Worm (Caenorhabditis elegans) whole organism, early embryonic: ENCODE results near the gene srlf-29.

Experiments
- F13C5.2 ChIP-seq: sonication (generic microtip); optimal IDR thresholded peaks from 2 replicates; lab custom pipeline; 2017; ENCODE audit warnings: mild to moderate bottlenecking, missing genetic modification characterization, inconsistent platforms, missing compliant biosample characterization
- aly-1 ChIP-seq: sonication (generic microtip); optimal IDR thresholded peaks from 2 replicates; lab custom pipeline; 2016; ENCODE audit warnings: missing genetic modification characterization, missing compliant biosample characterization
- ama-1 ChIP-seq: fragments of 150-350 bp; optimal IDR thresholded peaks from 2 replicates; lab custom pipeline; 2014
- ceh-13 ChIP-seq: fragments of 200-800 bp; sonication (Bioruptor generic); optimal IDR thresholded peaks from 2 replicates; lab custom pipeline; 2018; ENCODE audit warnings: mild to moderate bottlenecking, missing genetic modification characterization, missing compliant biosample characterization
- flt-1 ChIP-seq: fragments of 200-800 bp; sonication (Bioruptor generic); IDR thresholded peaks from 2 replicates; pipeline ENCODE4 v1.3.6; 2022; ENCODE audit warnings: missing genetic modification characterization, missing compliant biosample characterization
- hmbx-1 ChIP-seq: sonication (generic microtip); optimal IDR thresholded peaks from 2 replicates; lab custom pipeline; 2016; ENCODE audit warnings: mild to moderate bottlenecking, missing genetic modification characterization, missing compliant biosample characterization
- hmg-4 ChIP-seq: fragments of 200-800 bp; sonication (Bioruptor generic); optimal IDR thresholded peaks from 2 replicates; lab custom pipeline; 2018; ENCODE audit warnings: mild to moderate bottlenecking, missing genetic modification characterization, missing compliant biosample characterization
- scrt-1 ChIP-seq: fragments of 200-800 bp; sonication (Bioruptor generic); IDR thresholded peaks from 2 replicates; pipeline ENCODE4 v1.3.6; 2022; ENCODE audit warnings: missing genetic modification characterization, missing compliant biosample characterization
- sea-1 ChIP-seq: fragments of 200-800 bp; sonication (Bioruptor generic); conservative IDR thresholded peaks from 2 replicates; pipeline ENCODE4 v1.3.6; 2022; ENCODE audit warnings: missing genetic modification characterization, missing compliant biosample characterization
- tbx-11 ChIP-seq: fragments of 200-800 bp; sonication (Bioruptor generic); IDR thresholded peaks from 2 replicates; pipeline ENCODE4 v1.3.6; 2022; ENCODE audit warnings: missing genetic modification characterization, missing compliant biosample characterization
- tbx-37 ChIP-seq: fragments of 200-800 bp; sonication (Bioruptor generic); conservative IDR thresholded peaks from 2 replicates; pipeline ENCODE4 v1.3.6; 2022; ENCODE audit warnings: missing genetic modification reagents, missing genetic modification characterization, missing compliant biosample characterization
- tra-4 ChIP-seq: sonication (generic microtip); optimal IDR thresholded peaks from 2 replicates; lab custom pipeline; 2017; ENCODE audit warnings: missing genetic modification characterization, missing compliant biosample characterization

ce11 chrII:1679081-1679480, 13.0 kb downstream of the srlf-29 start, which contains the start of gene irld-36:
- TF ChIP-seq sea-1 (GFP tag; lab: Robert Waterston, UW) (no peak), ama-1 (lab: Kevin White, UChicago) (no peak), F13C5.2 (no peak), tra-4 (tag; lab: Kevin White, UChicago) (no peak), scrt-1 (GFP tag; lab: Robert Waterston, UW) (no peak), aly-1 (tag; lab: Kevin White, UChicago) (no peak), flt-1 (no peak), hmbx-1 (no peak), hmg-4 (no peak), tbx-37 (no peak), tbx-11 (GFP tag; lab: Robert Waterston, UW) (no peak), ceh-13 (GFP tag; lab: Kevin White, UChicago) (no peak)
